Fruit fly (Drosophila melanogaster): ENCODE results near the gene Tpi.

Tpi gene

dm6 chr3R:30166159-30166784, 31.9 kb upstream of the Tpi start, which contains the start of gene VhaAC45RP (continued):
- no peak for TF ChIP-seq Vsx1 (GFP tag; optimal IDR thresholded peaks at IDR 0.05)
- TF ChIP-seq B-H2 (GFP tag; optimal IDR thresholded peaks at IDR 0.05), result no peak
- peak; percentile 70 for TF ChIP-seq YL-1 (GFP tag; optimal IDR thresholded peaks at IDR 0.05)
- peak; percentile 99 for TF ChIP-seq onecut (GFP tag; IDR thresholded peaks at IDR 0.05)
- no peak for TF ChIP-seq Dip3 (GFP tag; optimal IDR thresholded peaks at IDR 0.05)
- TF ChIP-seq CG7556 (GFP tag; optimal IDR thresholded peaks at IDR 0.05), result no peak
- TF ChIP-seq Hsf (GFP tag; optimal IDR thresholded peaks at IDR 0.05), result no peak
- no peak for TF ChIP-seq ems (GFP tag; optimal IDR thresholded peaks at IDR 0.05)
- no peak for TF ChIP-seq Sin3A (optimal IDR thresholded peaks at IDR 0.05)
- TF ChIP-seq Mrtf (GFP tag; IDR thresholded peaks at IDR 0.05), result no peak
- TF ChIP-seq MESR4 (GFP tag; optimal IDR thresholded peaks at IDR 0.05), result peak; percentile 74
- no peak for TF ChIP-seq sima (GFP tag; optimal IDR thresholded peaks at IDR 0.05)
- TF ChIP-seq unpg (GFP tag; optimal IDR thresholded peaks at IDR 0.05), result no peak
- TF ChIP-seq fd64A (GFP tag; optimal IDR thresholded peaks at IDR 0.05), result no peak
- peak; percentile 8 for TF ChIP-seq pzg (GFP tag; optimal IDR thresholded peaks at IDR 0.05)
- no peak for TF ChIP-seq pita (GFP tag; optimal IDR thresholded peaks at IDR 0.05)
- peak; percentile 44; the same call in 1 of the 2 replicates for TF ChIP-seq seq (GFP tag; IDR thresholded peaks at IDR 0.05)
- TF ChIP-seq Pdp1 (GFP tag; optimal IDR thresholded peaks at IDR 0.05), result peak in 1 of 2 experiments; percentile 20
- peak; percentile 60 for TF ChIP-seq sens (GFP tag)
- TF ChIP-seq exex (tag; optimal IDR thresholded peaks at IDR 0.05), result no peak
- TF ChIP-seq CG12769 (tag; optimal IDR thresholded peaks at IDR 0.05), result no peak
- no peak for TF ChIP-seq Hand (GFP tag; optimal IDR thresholded peaks at IDR 0.05)
- TF ChIP-seq Oli (tag; optimal IDR thresholded peaks at IDR 0.05), result no peak
- no peak for TF ChIP-seq p53 (GFP tag; optimal IDR thresholded peaks at IDR 0.05)
- TF ChIP-seq GATAe (GFP tag; conservative IDR thresholded peaks at IDR 0.05), result no peak
- TF ChIP-seq al (GFP tag; IDR thresholded peaks at IDR 0.05), result no peak
- no peak for TF ChIP-seq ERR (GFP tag; optimal IDR thresholded peaks at IDR 0.05)
- TF ChIP-seq ham (GFP tag; IDR thresholded peaks at IDR 0.05), result no peak
- no peak for TF ChIP-seq CG8765 (GFP tag; IDR thresholded peaks at IDR 0.05)
- no peak for TF ChIP-seq CG15011 (GFP tag; optimal IDR thresholded peaks at IDR 0.05)
- no peak for TF ChIP-seq CG3163 (GFP tag; optimal IDR thresholded peaks at IDR 0.05)
- no peak for TF ChIP-seq kah (GFP tag; optimal IDR thresholded peaks at IDR 0.05)
- TF ChIP-seq BEAF-32 (GFP tag; optimal IDR thresholded peaks at IDR 0.05), result no peak
- TF ChIP-seq Chrac-16 (GFP tag; optimal IDR thresholded peaks at IDR 0.05), result no peak
- TF ChIP-seq prd (optimal IDR thresholded peaks at IDR 0.05), result no peak
- TF ChIP-seq prd (GFP tag; IDR thresholded peaks at IDR 0.05), result no peak
- TF ChIP-seq Dref (GFP tag; IDR thresholded peaks at IDR 0.05), result peak; percentile 13; the same call in 1 of the 2 replicates
- peak; percentile 28 for TF ChIP-seq Nf-YC (tag; optimal IDR thresholded peaks at IDR 0.05)
- no peak for TF ChIP-seq Awh (GFP tag; IDR thresholded peaks at IDR 0.05)
- TF ChIP-seq CG17829 (tag; optimal IDR thresholded peaks at IDR 0.05), result no peak
- TF ChIP-seq sd (tag; optimal IDR thresholded peaks at IDR 0.05), result peak; percentile 86
- TF ChIP-seq Fer3 (tag; optimal IDR thresholded peaks at IDR 0.05), result no peak
- no peak for TF ChIP-seq CG6254 (GFP tag; optimal IDR thresholded peaks at IDR 0.05)
- no peak for TF ChIP-seq CG17912 (GFP tag; optimal IDR thresholded peaks at IDR 0.05)
- no peak for TF ChIP-seq scrt (GFP tag; optimal IDR thresholded peaks at IDR 0.05)
- TF ChIP-seq Med (GFP tag), result peak; percentile 56
- peak; percentile 9 for TF ChIP-seq Max (GFP tag; optimal IDR thresholded peaks at IDR 0.05)
- no peak; the same call in none of the 2 replicates for TF ChIP-seq CG32767 (GFP tag; IDR thresholded peaks at IDR 0.05)
- no peak for TF ChIP-seq CG30431 (GFP tag; optimal IDR thresholded peaks at IDR 0.05)
- TF ChIP-seq fu2 (GFP tag; optimal IDR thresholded peaks at IDR 0.05), result no peak
- TF ChIP-seq HLH3B (GFP tag; IDR thresholded peaks at IDR 0.05), result no peak
